Worm (Caenorhabditis elegans) whole organism, late embryonic: Measurements from ENCODE around the gene F46C3.7.

ENCODE experiments used
- C08G9.2 ChIP-seq: sonication (generic microtip); optimal IDR thresholded peaks from 2 replicates; lab custom pipeline; 2016; ENCODE audit warnings: mild to moderate bottlenecking, missing genetic modification characterization, moderate library complexity, missing compliant biosample characterization
- C38D4.7 ChIP-seq: fragments of 200-800 bp; sonication (Bioruptor generic); optimal IDR thresholded peaks from 2 replicates; lab custom pipeline; 2018; ENCODE audit warnings: mild to moderate bottlenecking, missing genetic modification characterization, moderate library complexity, missing compliant biosample characterization
- F13H6.1 ChIP-seq: sonication (generic microtip); optimal IDR thresholded peaks from 2 replicates; lab custom pipeline; 2016; ENCODE audit warnings: missing genetic modification characterization, missing compliant biosample characterization
- T23F11.4 ChIP-seq: fragments of 200-800 bp; sonication (Bioruptor generic); optimal IDR thresholded peaks from 2 replicates; lab custom pipeline; 2018; ENCODE audit warnings: mild to moderate bottlenecking, missing genetic modification characterization, missing compliant biosample characterization
- Y22D7AL.16 ChIP-seq: sonication (generic microtip); optimal IDR thresholded peaks from 2 replicates; lab custom pipeline; 2016; ENCODE audit warnings: missing genetic modification characterization, missing compliant biosample characterization
- ahr-1 ChIP-seq: sonication (generic microtip); optimal IDR thresholded peaks from 2 replicates; lab custom pipeline; 2016; ENCODE audit warnings: missing genetic modification characterization, missing compliant biosample characterization
- ceh-14 ChIP-seq: sonication (generic microtip); optimal IDR thresholded peaks from 2 replicates; lab custom pipeline; 2016; ENCODE audit warnings: missing genotype, missing genetic modification characterization, missing compliant biosample characterization
- ceh-18 ChIP-seq: sonication (generic microtip); optimal IDR thresholded peaks from 2 replicates; lab custom pipeline; 2016; ENCODE audit warnings: missing genetic modification characterization, missing compliant biosample characterization
- ceh-19 ChIP-seq: fragments of 200-800 bp; sonication (Bioruptor generic); optimal IDR thresholded peaks from 2 replicates; lab custom pipeline; 2018; ENCODE audit warnings: mild to moderate bottlenecking, missing genetic modification characterization, missing compliant biosample characterization
- ceh-24 ChIP-seq: sonication (generic microtip); optimal IDR thresholded peaks from 2 replicates; lab custom pipeline; 2016; ENCODE audit warnings: mild to moderate bottlenecking, missing genetic modification characterization, missing compliant biosample characterization
- ceh-30 ChIP-seq: fragments of 150-350 bp; optimal IDR thresholded peaks from 2 replicates; lab custom pipeline; 2014; ENCODE audit warnings: missing biosample characterization, missing genetic modification characterization
- ceh-34 ChIP-seq: sonication (generic microtip); optimal IDR thresholded peaks from 2 replicates; lab custom pipeline; 2016; ENCODE audit warnings: mild to moderate bottlenecking, missing genetic modification characterization, missing compliant biosample characterization
- ceh-45 ChIP-seq: fragments of 200-800 bp; sonication (Bioruptor generic); IDR thresholded peaks from 2 replicates; pipeline ENCODE4 v1.3.6; 2022; ENCODE audit warnings: missing genetic modification reagents, missing genetic modification characterization, missing compliant biosample characterization
- ceh-48 ChIP-seq: sonication (generic microtip); optimal IDR thresholded peaks from 2 replicates; lab custom pipeline; 2016; ENCODE audit warnings: missing genetic modification characterization, inconsistent platforms, missing compliant biosample characterization
- ceh-6 ChIP-seq: fragments of 200-800 bp; sonication (Bioruptor generic); optimal IDR thresholded peaks from 2 replicates; lab custom pipeline; 2018; ENCODE audit warnings: mild to moderate bottlenecking, missing genetic modification characterization, missing compliant biosample characterization
- dmd-4 ChIP-seq: sonication (generic microtip); optimal IDR thresholded peaks from 2 replicates; lab custom pipeline; 2016; ENCODE audit warnings: borderline replicate concordance, missing genetic modification characterization, missing compliant biosample characterization
- dve-1 ChIP-seq: sonication (generic microtip); optimal IDR thresholded peaks from 2 replicates; lab custom pipeline; 2017; ENCODE audit warnings: antibody characterized with exemption, mild to moderate bottlenecking, missing genetic modification characterization, missing compliant biosample characterization
- elt-2 ChIP-seq: sonication (generic microtip); optimal IDR thresholded peaks from 2 replicates; lab custom pipeline; 2016; ENCODE audit warnings: missing genetic modification reagents, missing genetic modification characterization, missing compliant biosample characterization
- elt-4 ChIP-seq: sonication (generic microtip); optimal IDR thresholded peaks from 2 replicates; lab custom pipeline; 2016; ENCODE audit warnings: missing genetic modification characterization, missing compliant biosample characterization
- ets-4 ChIP-seq: sonication (generic microtip); optimal IDR thresholded peaks from 2 replicates; lab custom pipeline; 2016; ENCODE audit warnings: missing genetic modification characterization, missing compliant biosample characterization
- fax-1 ChIP-seq: sonication (generic microtip); optimal IDR thresholded peaks from 2 replicates; lab custom pipeline; 2016; ENCODE audit warnings: missing genotype, missing genetic modification characterization, missing compliant biosample characterization
- hlh-13 ChIP-seq: fragments of 200-800 bp; sonication (Bioruptor generic); optimal IDR thresholded peaks from 2 replicates; lab custom pipeline; 2018; ENCODE audit warnings: mild to moderate bottlenecking, missing genetic modification characterization, missing compliant biosample characterization
- hlh-15 ChIP-seq: sonication (generic microtip); optimal IDR thresholded peaks from 2 replicates; lab custom pipeline; 2016; ENCODE audit warnings: missing genetic modification characterization, missing compliant biosample characterization
- hlh-30 ChIP-seq: sonication (generic microtip); optimal IDR thresholded peaks from 2 replicates; lab custom pipeline; 2017; ENCODE audit warnings: antibody characterized with exemption, missing genetic modification characterization, missing compliant biosample characterization; ENCODE audit not compliant: insufficient read depth
- hlh-6 ChIP-seq: sonication (generic microtip); optimal IDR thresholded peaks from 2 replicates; lab custom pipeline; 2016; ENCODE audit warnings: missing genotype, missing genetic modification characterization, missing compliant biosample characterization
- hlh-8 ChIP-seq: sonication (generic microtip); optimal IDR thresholded peaks from 2 replicates; lab custom pipeline; 2016; ENCODE audit warnings: missing genotype, missing genetic modification characterization, missing compliant biosample characterization
- lim-6 ChIP-seq: sonication (generic microtip); optimal IDR thresholded peaks from 2 replicates; lab custom pipeline; 2016; ENCODE audit warnings: missing genetic modification characterization, missing compliant biosample characterization
- lin-11 ChIP-seq: fragments of 200-800 bp; sonication (Bioruptor generic); optimal IDR thresholded peaks from 2 replicates; lab custom pipeline; 2018; ENCODE audit warnings: mild to moderate bottlenecking, missing genetic modification characterization, missing compliant biosample characterization
- mec-3 ChIP-seq: sonication (generic microtip); optimal IDR thresholded peaks from 2 replicates; lab custom pipeline; 2016; ENCODE audit warnings: borderline replicate concordance, missing genetic modification characterization, missing compliant biosample characterization
- nhr-11 ChIP-seq: fragments of 150-350 bp; optimal IDR thresholded peaks from 2 replicates; lab custom pipeline; 2014; ENCODE audit warnings: missing biosample characterization, missing genetic modification characterization
- nhr-232 ChIP-seq: sonication (generic microtip); optimal IDR thresholded peaks from 2 replicates; lab custom pipeline; 2016; ENCODE audit warnings: missing genetic modification characterization, missing compliant biosample characterization
- odd-2 ChIP-seq: sonication (generic microtip); optimal IDR thresholded peaks from 2 replicates; lab custom pipeline; 2017; ENCODE audit warnings: antibody characterized with exemption, mild to moderate bottlenecking, missing genetic modification characterization, missing compliant biosample characterization
- pag-3 ChIP-seq: sonication (generic microtip); optimal IDR thresholded peaks from 2 replicates; lab custom pipeline; 2016; ENCODE audit warnings: missing compliant biosample characterization, missing genetic modification characterization, borderline replicate concordance
- pha-4 ChIP-seq: fragments of 150-350 bp; optimal IDR thresholded peaks from 2 replicates; lab custom pipeline; 2018; ENCODE audit warnings: missing biosample characterization, missing genetic modification reagents, missing genetic modification characterization
- pqm-1 ChIP-seq: sonication (generic microtip); optimal IDR thresholded peaks from 2 replicates; lab custom pipeline; 2016; ENCODE audit warnings: missing genetic modification characterization, missing compliant biosample characterization
- pros-1 ChIP-seq: fragments of 150-350 bp; optimal IDR thresholded peaks from 2 replicates; lab custom pipeline; 2014; ENCODE audit warnings: missing biosample characterization, missing genetic modification reagents, missing genetic modification characterization
- ref-2 ChIP-seq: sonication (generic microtip); optimal IDR thresholded peaks from 2 replicates; lab custom pipeline; 2016; ENCODE audit warnings: missing genetic modification characterization, missing compliant biosample characterization
- rnt-1 ChIP-seq: sonication (generic microtip); optimal IDR thresholded peaks from 2 replicates; lab custom pipeline; 2016; ENCODE audit warnings: missing genetic modification characterization, missing compliant biosample characterization
- sdc-2 ChIP-seq: sonication (generic microtip); optimal IDR thresholded peaks from 2 replicates; lab custom pipeline; 2016; ENCODE audit warnings: missing genotype, missing genetic modification characterization, missing compliant biosample characterization
- sox-4 ChIP-seq: sonication (generic microtip); optimal IDR thresholded peaks from 2 replicates; lab custom pipeline; 2017; ENCODE audit warnings: mild to moderate bottlenecking, missing genetic modification characterization, inconsistent platforms, missing compliant biosample characterization
- syd-9 ChIP-seq: sonication (generic microtip); optimal IDR thresholded peaks from 2 replicates; lab custom pipeline; 2016; ENCODE audit warnings: mild to moderate bottlenecking, missing genetic modification characterization, moderate library complexity, missing compliant biosample characterization
- tbx-7 ChIP-seq: sonication (generic microtip); optimal IDR thresholded peaks from 2 replicates; lab custom pipeline; 2016; ENCODE audit warnings: missing genotype, missing genetic modification characterization, missing compliant biosample characterization
- ttx-3 ChIP-seq: sonication (generic microtip); optimal IDR thresholded peaks from 2 replicates; lab custom pipeline; 2016; ENCODE audit warnings: missing genetic modification reagents, missing genetic modification characterization, missing compliant biosample characterization
- unc-3 ChIP-seq, 2 experiments: fragments of 200-800 bp in 1 of 2; sonication (Bioruptor generic) in 1 of 2; sonication (generic microtip) in 1 of 2; conservative IDR thresholded peaks in 1 of 2; optimal IDR thresholded peaks in 1 of 2; 2 replicates each; pipeline versions ENCODE4 v1.3.6 to Lab custom; 2016 to 2022; ENCODE audit warnings: missing compliant biosample characterization in 2 of 2, missing genetic modification characterization in 2 of 2, missing genetic modification reagents in 1 of 2
- unc-42 ChIP-seq: sonication (generic microtip); optimal IDR thresholded peaks from 2 replicates; lab custom pipeline; 2016; ENCODE audit warnings: missing genotype, missing genetic modification characterization, missing compliant biosample characterization
- unc-55 ChIP-seq: sonication (generic microtip); optimal IDR thresholded peaks from 2 replicates; lab custom pipeline; 2017; ENCODE audit warnings: missing biosample characterization, missing genetic modification reagents, missing genetic modification characterization
- unc-86 ChIP-seq: sonication (generic microtip); optimal IDR thresholded peaks from 2 replicates; lab custom pipeline; 2016; ENCODE audit warnings: missing genetic modification characterization, missing compliant biosample characterization
- zip-5 ChIP-seq: sonication (generic microtip); optimal IDR thresholded peaks from 2 replicates; lab custom pipeline; 2016; ENCODE audit warnings: missing genetic modification characterization, missing compliant biosample characterization

F46C3.7 gene

DNA sequence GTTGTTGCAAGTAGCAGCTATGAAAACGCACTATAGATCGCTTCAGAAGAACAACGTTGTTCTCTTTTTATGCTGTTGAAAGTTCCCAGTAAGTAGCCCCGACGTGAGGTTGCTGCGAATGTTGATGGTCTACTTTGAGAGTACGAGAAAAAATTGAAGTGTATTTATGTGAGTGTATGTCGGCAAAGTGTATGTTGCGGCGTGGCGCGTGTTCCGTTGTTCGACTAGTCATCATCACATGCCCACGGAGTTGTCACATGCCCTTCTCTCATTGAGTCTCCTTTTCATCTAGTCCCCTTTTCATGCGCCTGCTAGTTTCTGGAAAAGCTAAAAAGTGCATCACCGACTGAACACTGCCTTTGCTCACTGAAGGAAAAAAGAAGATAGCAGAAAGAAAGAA lies 32.1 kb downstream of the F46C3.7 start:
- TF ChIP-seq ceh-6 = no peak
- peak; percentile 64 for TF ChIP-seq hlh-30

DNA sequence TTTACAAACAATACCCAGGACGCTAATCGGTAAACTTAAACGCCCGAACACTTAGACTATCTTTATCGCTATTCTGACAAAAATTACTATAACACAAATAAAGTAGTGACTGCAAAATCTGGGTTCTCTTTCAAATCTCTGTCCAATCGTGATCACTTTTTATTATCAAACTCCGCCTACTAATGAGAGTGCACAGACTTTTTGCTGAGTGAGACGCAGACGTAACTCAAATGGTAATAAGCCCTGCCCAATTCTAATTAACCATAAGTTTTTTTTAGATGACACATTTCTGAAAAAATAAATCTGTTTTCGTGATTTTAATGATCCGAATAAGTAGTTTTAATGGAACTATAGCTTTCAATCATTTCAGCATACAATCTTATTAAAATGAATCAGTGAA lies 32.6 kb downstream of the F46C3.7 start:
- TF ChIP-seq sdc-2 (tag; lab: Kevin White, UChicago) = peak; percentile 91
- no peak for TF ChIP-seq hlh-6 (tag; lab: Kevin White, UChicago)
- TF ChIP-seq, all 69 proteins: peak for 1

DNA sequence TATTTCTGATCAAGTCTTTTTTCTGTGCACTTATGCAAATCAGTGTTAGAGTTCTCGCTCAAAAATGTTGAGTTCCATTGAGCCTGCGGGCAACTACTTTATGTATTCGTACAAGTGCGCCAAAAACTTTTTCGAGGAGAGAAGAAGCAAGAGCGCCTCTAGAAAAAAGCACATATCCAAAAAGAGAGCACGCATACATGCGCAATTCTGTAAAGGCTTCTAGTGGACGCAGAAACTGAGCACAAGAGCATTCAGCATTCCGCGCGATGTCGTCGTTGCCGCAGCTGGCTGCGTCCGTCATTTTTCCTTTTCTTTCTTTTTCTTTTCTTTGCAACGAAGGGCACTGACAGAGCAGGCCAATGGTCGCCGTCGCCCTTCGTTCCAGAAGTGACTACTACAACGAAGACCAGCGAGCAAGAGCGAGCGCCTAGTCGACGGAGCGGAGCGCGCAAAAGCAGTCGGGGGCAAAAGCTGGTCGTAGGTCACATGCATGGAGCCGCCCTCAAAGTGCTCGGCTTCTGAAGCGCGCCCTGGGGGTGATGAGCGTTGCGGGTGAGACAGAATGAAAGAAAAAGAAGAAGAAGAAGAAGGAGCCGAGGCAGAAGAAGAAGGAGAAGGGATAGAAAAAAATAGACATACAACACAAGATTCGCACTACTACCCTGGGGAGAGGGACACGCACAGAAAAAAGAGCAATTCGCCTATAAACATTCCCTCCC lies 33.3 kb downstream of the F46C3.7 start:
- TF ChIP-seq elt-2 (tag; lab: Kevin White, UChicago) = no peak
- no peak for TF ChIP-seq odd-2 (tag; lab: Kevin White, UChicago)
- no peak for TF ChIP-seq ref-2 (tag; lab: Kevin White, UChicago)
- no peak for TF ChIP-seq syd-9 (tag; lab: Kevin White, UChicago)
- no peak for TF ChIP-seq F13H6.1 (tag; lab: Kevin White, UChicago)
- TF ChIP-seq lim-6 = no peak
- TF ChIP-seq ceh-14 = peak; percentile 72
- TF ChIP-seq ceh-48 (tag; lab: Kevin White, UChicago) = no peak
- TF ChIP-seq pros-1 (tag; lab: Kevin White, UChicago) = no peak
- TF ChIP-seq ceh-18 (tag; lab: Kevin White, UChicago) = peak; percentile 72
- peak; percentile 45 for TF ChIP-seq ceh-34 (tag; lab: Kevin White, UChicago)
- no peak for TF ChIP-seq unc-3 (GFP tag; conservative IDR thresholded peaks at IDR 0.05; lab: Robert Waterston, UW)
- peak; percentile 67 for TF ChIP-seq unc-3 (tag; optimal IDR thresholded peaks at IDR 0.05; lab: Kevin White, UChicago)
- TF ChIP-seq ceh-30 = no peak
- TF ChIP-seq unc-86 (tag; lab: Kevin White, UChicago) = no peak
- TF ChIP-seq unc-55 (GFP tag; lab: Kevin White, UChicago) = no peak
- TF ChIP-seq sox-4 (tag; lab: Kevin White, UChicago) = no peak
- no peak for TF ChIP-seq hlh-8 (tag; lab: Kevin White, UChicago)
- peak; percentile 22 for TF ChIP-seq C08G9.2 (tag; lab: Kevin White, UChicago)
- no peak for TF ChIP-seq tbx-7
- TF ChIP-seq ttx-3 (tag; lab: Kevin White, UChicago) = no peak
- TF ChIP-seq ets-4 (tag; lab: Kevin White, UChicago) = no peak
- TF ChIP-seq dmd-4 = peak; percentile 50
- no peak for TF ChIP-seq Y22D7AL.16
- TF ChIP-seq C38D4.7 (GFP tag; lab: Kevin White, UChicago) = no peak
- no peak for TF ChIP-seq sdc-2 (tag; lab: Kevin White, UChicago)
- TF ChIP-seq unc-42 = peak; percentile 53
- no peak for TF ChIP-seq rnt-1 (tag; lab: Kevin White, UChicago)
- TF ChIP-seq pha-4 (tag; lab: Kevin White, UChicago) = no peak
- TF ChIP-seq fax-1 (tag; lab: Kevin White, UChicago) = no peak
- TF ChIP-seq dve-1 (tag; lab: Kevin White, UChicago) = no peak
- no peak for TF ChIP-seq ceh-45 (GFP tag; lab: Robert Waterston, UW)
- no peak for TF ChIP-seq hlh-13 (GFP tag; lab: Kevin White, UChicago)
- TF ChIP-seq hlh-15 (tag; lab: Kevin White, UChicago) = no peak
- no peak for TF ChIP-seq pag-3 (tag; lab: Kevin White, UChicago)
- no peak for TF ChIP-seq zip-5
- peak; percentile 79 for TF ChIP-seq ceh-19 (GFP tag; lab: Kevin White, UChicago)
- no peak for TF ChIP-seq nhr-11 (tag; lab: Kevin White, UChicago)
- no peak for TF ChIP-seq T23F11.4 (GFP tag; lab: Kevin White, UChicago)
- no peak for TF ChIP-seq pqm-1 (tag; lab: Kevin White, UChicago)
- no peak for TF ChIP-seq ceh-24 (tag; lab: Kevin White, UChicago)
- no peak for TF ChIP-seq ahr-1 (tag; lab: Kevin White, UChicago)
- no peak for TF ChIP-seq mec-3 (tag; lab: Kevin White, UChicago)
- no peak for TF ChIP-seq ceh-6
- no peak for TF ChIP-seq nhr-232 (tag; lab: Kevin White, UChicago)
- TF ChIP-seq lin-11 (tag; lab: Kevin White, UChicago) = no peak
- TF ChIP-seq elt-4 (tag; lab: Kevin White, UChicago) = peak; percentile 78
